Worm (Caenorhabditis elegans) whole organism, L3 larva: ENCODE measurements around the gene F40G9.12.

Experiments
- R02D3.7 ChIP-seq: fragments of 150-350 bp; optimal IDR thresholded peaks from 2 replicates; lab custom pipeline; 2014; ENCODE audit warnings: missing biosample characterization, missing genetic modification characterization
- ZK546.5 ChIP-seq: sonication (generic microtip); optimal IDR thresholded peaks from 2 replicates; lab custom pipeline; 2017; ENCODE audit warnings: missing biosample characterization, missing genetic modification characterization
- aly-2 ChIP-seq: fragments of 150-350 bp; optimal IDR thresholded peaks from 2 replicates; lab custom pipeline; 2014; ENCODE audit warnings: missing biosample characterization, missing genetic modification characterization
- ama-1 ChIP-seq: fragments of 150-350 bp; optimal IDR thresholded peaks from 2 replicates; lab custom pipeline; 2018
- ceh-16 ChIP-seq: sonication (generic microtip); optimal IDR thresholded peaks from 2 replicates; lab custom pipeline; 2017; ENCODE audit warnings: missing biosample characterization, missing genetic modification characterization
- ceh-28 ChIP-seq: fragments of 150-350 bp; optimal IDR thresholded peaks from 2 replicates; lab custom pipeline; 2014; ENCODE audit warnings: missing biosample characterization, missing genetic modification reagents, missing genetic modification characterization
- ceh-82 ChIP-seq: fragments of 150-350 bp; optimal IDR thresholded peaks from 2 replicates; lab custom pipeline; 2014; ENCODE audit warnings: missing biosample characterization, missing genetic modification characterization
- ceh-9 ChIP-seq: sonication (generic microtip); optimal IDR thresholded peaks from 2 replicates; lab custom pipeline; 2018; ENCODE audit warnings: missing biosample characterization, missing genetic modification characterization
- daf-12 ChIP-seq: fragments of 150-350 bp; optimal IDR thresholded peaks from 2 replicates; lab custom pipeline; 2014; ENCODE audit warnings: missing biosample characterization, missing genetic modification reagents, missing genetic modification characterization
- egl-27 ChIP-seq: sonication (generic microtip); optimal IDR thresholded peaks from 4 replicates; lab custom pipeline; 2017; ENCODE audit warnings: missing biosample characterization, missing genetic modification reagents, missing genetic modification characterization
- elt-1 ChIP-seq: fragments of 150-350 bp; optimal IDR thresholded peaks from 2 replicates; lab custom pipeline; 2014; ENCODE audit warnings: missing biosample characterization, missing genetic modification characterization
- elt-2 ChIP-seq: sonication (generic microtip); optimal IDR thresholded peaks from 2 replicates; lab custom pipeline; 2016; ENCODE audit warnings: missing genetic modification reagents, mild to moderate bottlenecking, missing genetic modification characterization, missing compliant biosample characterization
- elt-3 ChIP-seq, 3 experiments: fragments of 150-350 bp in 1 of 3; sonication (generic microtip) in 2 of 3; optimal IDR thresholded peaks; 2 replicates in 2 of 3; 4 replicates in 1 of 3; lab custom pipeline; 2014 to 2017; ENCODE audit warnings: missing biosample characterization in 3 of 3, missing genetic modification characterization in 3 of 3
- eor-1 ChIP-seq, 2 experiments: fragments of 150-350 bp; optimal IDR thresholded peaks; 2 replicates each; lab custom pipeline; 2014 to 2018; ENCODE audit warnings: missing biosample characterization in 2 of 2, missing genetic modification characterization in 2 of 2
- fkh-10 ChIP-seq: sonication (generic microtip); optimal IDR thresholded peaks from 2 replicates; lab custom pipeline; 2017; ENCODE audit warnings: missing biosample characterization, missing genetic modification reagents, missing genetic modification characterization
- fkh-2 ChIP-seq: fragments of 150-350 bp; optimal IDR thresholded peaks from 2 replicates; lab custom pipeline; 2014; ENCODE audit warnings: missing biosample characterization, missing genetic modification reagents, missing genetic modification characterization
- fos-1 ChIP-seq: fragments of 150-350 bp; optimal IDR thresholded peaks from 2 replicates; lab custom pipeline; 2014; ENCODE audit warnings: missing biosample characterization, missing genetic modification characterization
- jun-1 ChIP-seq: fragments of 150-350 bp; optimal IDR thresholded peaks from 2 replicates; lab custom pipeline; 2014; ENCODE audit warnings: missing biosample characterization, missing genetic modification reagents, missing genetic modification characterization
- lin-39 ChIP-seq: fragments of 150-350 bp; optimal IDR thresholded peaks from 2 replicates; lab custom pipeline; 2018; ENCODE audit warnings: missing biosample characterization, missing genetic modification reagents, missing genetic modification characterization
- lsy-12 ChIP-seq: sonication (generic microtip); optimal IDR thresholded peaks from 2 replicates; lab custom pipeline; 2016; ENCODE audit warnings: mild to moderate bottlenecking, missing genetic modification characterization, missing compliant biosample characterization
- mdl-1 ChIP-seq: fragments of 150-350 bp; optimal IDR thresholded peaks from 2 replicates; lab custom pipeline; 2014; ENCODE audit warnings: missing biosample characterization, missing genetic modification characterization
- mml-1 ChIP-seq: fragments of 150-350 bp; sonication (generic microtip); optimal IDR thresholded peaks from 3 replicates; lab custom pipeline; 2014; ENCODE audit warnings: missing biosample characterization, missing genetic modification characterization
- nhr-11 ChIP-seq: fragments of 150-350 bp; optimal IDR thresholded peaks from 2 replicates; lab custom pipeline; 2014; ENCODE audit warnings: missing biosample characterization, missing genetic modification characterization
- nhr-12 ChIP-seq: fragments of 150-350 bp; optimal IDR thresholded peaks from 2 replicates; lab custom pipeline; 2014; ENCODE audit warnings: missing biosample characterization, missing genetic modification characterization
- nhr-23 ChIP-seq: fragments of 150-350 bp; optimal IDR thresholded peaks from 2 replicates; lab custom pipeline; 2014; ENCODE audit warnings: missing biosample characterization, missing genetic modification reagents, missing genetic modification characterization
- nhr-237 ChIP-seq: fragments of 150-350 bp; optimal IDR thresholded peaks from 2 replicates; lab custom pipeline; 2014; ENCODE audit warnings: missing biosample characterization, missing genetic modification characterization
- nhr-28 ChIP-seq: fragments of 150-350 bp; optimal IDR thresholded peaks from 2 replicates; lab custom pipeline; 2014; ENCODE audit warnings: missing biosample characterization, missing genetic modification characterization
- nhr-67 ChIP-seq: fragments of 150-350 bp; optimal IDR thresholded peaks from 2 replicates; lab custom pipeline; 2014; ENCODE audit warnings: missing biosample characterization, missing genetic modification characterization
- nhr-76 ChIP-seq: fragments of 150-350 bp; sonication (generic microtip); optimal IDR thresholded peaks from 5 replicates; lab custom pipeline; 2014; ENCODE audit warnings: missing biosample characterization, missing genetic modification characterization
- pha-4 ChIP-seq: fragments of 150-350 bp; optimal IDR thresholded peaks from 2 replicates; lab custom pipeline; 2014; ENCODE audit warnings: missing biosample characterization, missing genetic modification reagents, missing genetic modification characterization
- pqm-1 ChIP-seq: fragments of 150-350 bp; optimal IDR thresholded peaks from 2 replicates; lab custom pipeline; 2017; ENCODE audit warnings: missing biosample characterization, missing genetic modification characterization, inconsistent platforms
- sea-2 ChIP-seq: fragments of 150-350 bp; sonication (generic microtip); optimal IDR thresholded peaks from 4 replicates; lab custom pipeline; 2014; ENCODE audit warnings: missing biosample characterization, missing genetic modification reagents, missing genetic modification characterization
- snpc-4 ChIP-seq: fragments of 150-350 bp; optimal IDR thresholded peaks from 2 replicates; lab custom pipeline; 2014; ENCODE audit warnings: missing biosample characterization, missing genetic modification characterization
- unc-39 ChIP-seq: sonication (generic microtip); optimal IDR thresholded peaks from 4 replicates; lab custom pipeline; 2017; ENCODE audit warnings: missing biosample characterization, missing genetic modification characterization
- unc-62 ChIP-seq: fragments of 150-350 bp; sonication (generic microtip); optimal IDR thresholded peaks from 4 replicates; lab custom pipeline; 2014; ENCODE audit warnings: missing biosample characterization, missing genetic modification reagents, missing genetic modification characterization
- zag-1 ChIP-seq: fragments of 150-350 bp; optimal IDR thresholded peaks from 2 replicates; lab custom pipeline; 2014; ENCODE audit warnings: missing biosample characterization, missing genetic modification characterization
- ztf-11 ChIP-seq: fragments of 150-350 bp; optimal IDR thresholded peaks from 2 replicates; lab custom pipeline; 2014; ENCODE audit warnings: missing biosample characterization, missing genetic modification characterization
- ztf-4 ChIP-seq: fragments of 150-350 bp; optimal IDR thresholded peaks from 2 replicates; lab custom pipeline; 2014; ENCODE audit warnings: missing biosample characterization, missing genetic modification characterization

The F40G9.12 gene

ce11 chrIII:145078-145477, 26.6 kb upstream of the F40G9.12 start, which contains the start of the genes T17A3.12 and fbxb-83:
Gene T17A3.12, minus strand, starts transcription at chrIII:145178.
Gene fbxb-83, minus strand, starts transcription at chrIII:145211.
- TF ChIP-seq pqm-1, result no peak
- no peak for TF ChIP-seq nhr-28
- TF ChIP-seq jun-1 (tag; lab: Kevin White, UChicago), result no peak
- no peak for TF ChIP-seq R02D3.7 (tag; lab: Kevin White, UChicago)
- no peak for TF ChIP-seq ceh-28 (tag; lab: Kevin White, UChicago)
- no peak for TF ChIP-seq nhr-11 (tag; lab: Kevin White, UChicago)
- no peak for TF ChIP-seq ZK546.5 (tag; lab: Kevin White, UChicago)
- no peak for TF ChIP-seq daf-12
- TF ChIP-seq lin-39, result no peak
- TF ChIP-seq ztf-4 (tag; lab: Kevin White, UChicago), result no peak
- TF ChIP-seq nhr-67 (tag; lab: Kevin White, UChicago), result no peak
- TF ChIP-seq ceh-9, result no peak
- no peak for TF ChIP-seq unc-39
- no peak for TF ChIP-seq snpc-4 (tag; lab: Kevin White, UChicago)

- no peak for TF ChIP-seq mdl-1 (tag; lab: Kevin White, UChicago)
- TF ChIP-seq lsy-12, result no peak
- no peak for TF ChIP-seq mml-1 (tag; lab: Kevin White, UChicago)
- TF ChIP-seq daf-12, result no peak
- TF ChIP-seq sea-2, result no peak
- TF ChIP-seq unc-62 (GFP tag; lab: Kevin White, UChicago), result no peak
- no peak for TF ChIP-seq eor-1 (tag; optimal IDR thresholded peaks at IDR 0.05; lab: Kevin White, UChicago)
- no peak for TF ChIP-seq aly-2
- TF ChIP-seq nhr-237, result no peak
- TF ChIP-seq nhr-23 (tag; lab: Kevin White, UChicago), result no peak
- TF ChIP-seq ama-1 (lab: Kevin White, UChicago), result no peak
- no peak for TF ChIP-seq egl-27 (tag; lab: Kevin White, UChicago)
- TF ChIP-seq elt-2 (tag; lab: Kevin White, UChicago), result no peak
- TF ChIP-seq, all 47 proteins: peak for 0
Measured at ce11 chrIII:146369-146768, 25.3 kb upstream of the F40G9.12 start, which contains the start of gene fbxb-84. Gene fbxb-84, minus strand, starts transcription at chrIII:146469.

DNA sequence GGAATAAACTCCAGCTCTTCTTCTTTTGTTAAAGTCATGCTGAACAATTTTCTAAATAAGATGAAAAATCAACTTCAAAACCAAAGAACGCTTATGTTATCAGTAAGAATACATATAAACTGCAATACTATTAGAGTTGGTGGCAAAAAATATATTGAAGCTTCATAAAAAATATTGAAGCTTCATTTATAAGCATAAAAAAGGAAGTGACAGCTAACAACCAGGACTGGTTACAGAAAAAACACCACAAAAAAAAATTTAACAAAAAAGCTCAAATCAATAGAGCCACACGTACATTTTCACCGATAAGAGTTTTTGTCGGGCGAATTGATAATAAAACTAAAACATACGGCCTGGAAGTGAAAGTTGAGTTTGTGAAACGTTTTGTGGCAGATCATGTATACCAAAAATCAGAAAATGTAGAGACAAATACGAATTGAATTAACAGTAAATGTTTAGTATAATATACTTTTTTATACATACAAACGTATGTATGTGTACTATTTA, 24.0 kb upstream of the F40G9.12 start, which contains the start of gene sqst-5:
sqst-5 (minus strand) TSS at position 51 of the 507 bp plus-strand sequence.
- no peak for TF ChIP-seq jun-1 (tag; lab: Kevin White, UChicago)
- no peak for TF ChIP-seq pha-4
- TF ChIP-seq elt-2 (tag; lab: Kevin White, UChicago), result peak; percentile 76
- TF ChIP-seq mdl-1 (tag; lab: Kevin White, UChicago), result no peak
- no peak for TF ChIP-seq lsy-12
- no peak for TF ChIP-seq eor-1 (tag; optimal IDR thresholded peaks at IDR 0.05; lab: Kevin White, UChicago)
- TF ChIP-seq fkh-10, result no peak
- TF ChIP-seq ZK546.5 (tag; lab: Kevin White, UChicago), result no peak
- TF ChIP-seq ceh-16 (tag; lab: Kevin White, UChicago), result no peak
- TF ChIP-seq ceh-82 (tag; lab: Kevin White, UChicago), result no peak
- no peak for TF ChIP-seq zag-1 (tag; lab: Kevin White, UChicago)
- TF ChIP-seq fkh-2 (tag; lab: Kevin White, UChicago), result no peak
- TF ChIP-seq sea-2, result no peak
- peak; percentile 59 for TF ChIP-seq pqm-1
- no peak for TF ChIP-seq lin-39

ce11 chrIII:149132-149531, 22.5 kb upstream of the F40G9.12 start:
- TF ChIP-seq lsy-12, result no peak
- no peak for TF ChIP-seq nhr-12 (tag; lab: Kevin White, UChicago)
- TF ChIP-seq unc-62 (GFP tag; lab: Kevin White, UChicago), result no peak
- no peak for TF ChIP-seq eor-1 (tag; optimal IDR thresholded peaks at IDR 0.05; lab: Kevin White, UChicago)
- no peak for TF ChIP-seq elt-1
- no peak for TF ChIP-seq ztf-4 (tag; lab: Kevin White, UChicago)
- no peak for TF ChIP-seq nhr-76 (tag; lab: Kevin White, UChicago)
- no peak for TF ChIP-seq ztf-11
- TF ChIP-seq R02D3.7 (tag; lab: Kevin White, UChicago), result no peak
- no peak for TF ChIP-seq elt-2 (tag; lab: Kevin White, UChicago)
- TF ChIP-seq mml-1 (tag; lab: Kevin White, UChicago), result no peak
- no peak for TF ChIP-seq jun-1 (tag; lab: Kevin White, UChicago)
- no peak for TF ChIP-seq ceh-82 (tag; lab: Kevin White, UChicago)
- TF ChIP-seq pha-4, result no peak
- no peak for TF ChIP-seq fos-1 (tag; lab: Kevin White, UChicago)
- no peak for TF ChIP-seq zag-1 (tag; lab: Kevin White, UChicago)
- TF ChIP-seq elt-3 (tag; optimal IDR thresholded peaks at IDR 0.05; lab: Kevin White, UChicago), result no peak
